Worm (Caenorhabditis elegans) whole organism, young adult: ENCODE results near the gene C40A11.3.

ENCODE experiments used
- F23B12.7 ChIP-seq: sonication (generic microtip); optimal IDR thresholded peaks from 2 replicates; lab custom pipeline; 2017; ENCODE audit warnings: missing genetic modification characterization, mild to moderate bottlenecking, missing compliant biosample characterization, antibody characterized with exemption, moderate library complexity; ENCODE audit not compliant: insufficient read depth
- aptf-3 ChIP-seq: fragments of 200-800 bp; sonication (Bioruptor generic); IDR thresholded peaks from 2 replicates; pipeline ENCODE4 v1.3.6; 2022; ENCODE audit warnings: missing genetic modification characterization, missing compliant biosample characterization
- attf-3 ChIP-seq: fragments of 200-800 bp; sonication (Bioruptor generic); conservative IDR thresholded peaks from 2 replicates; pipeline ENCODE4 v1.3.6; 2022; ENCODE audit warnings: missing genetic modification reagents, missing genetic modification characterization, missing compliant biosample characterization
- bed-2 ChIP-seq: fragments of 200-800 bp; sonication (Bioruptor generic); IDR thresholded peaks from 2 replicates; pipeline ENCODE4 v1.3.6; 2022; ENCODE audit warnings: missing genetic modification reagents, missing genetic modification characterization, missing compliant biosample characterization
- ceh-40 ChIP-seq: fragments of 200-800 bp; sonication (Bioruptor generic); IDR thresholded peaks from 2 replicates; pipeline ENCODE4 v1.3.6; 2022; ENCODE audit warnings: missing genetic modification characterization, missing compliant biosample characterization
- ekl-4 ChIP-seq: fragments of 200-800 bp; sonication (Bioruptor generic); IDR thresholded peaks from 2 replicates; pipeline ENCODE4 v1.3.6; 2022; ENCODE audit warnings: missing genetic modification reagents, missing genetic modification characterization, missing compliant biosample characterization
- hlh-26 ChIP-seq: fragments of 200-800 bp; sonication (Bioruptor generic); conservative IDR thresholded peaks from 2 replicates; pipeline ENCODE4 v1.3.6; 2022; ENCODE audit warnings: missing genetic modification reagents, missing genetic modification characterization, missing compliant biosample characterization
- madf-6 ChIP-seq: fragments of 200-800 bp; sonication (Bioruptor generic); IDR thresholded peaks from 2 replicates; pipeline ENCODE4 v1.3.6; 2022; ENCODE audit warnings: missing genetic modification reagents, missing genetic modification characterization, missing compliant biosample characterization
- pbrm-1 ChIP-seq: fragments of 200-800 bp; sonication (Bioruptor generic); IDR thresholded peaks from 2 replicates; pipeline ENCODE4 v1.3.6; 2022; ENCODE audit warnings: missing genetic modification reagents, missing genetic modification characterization, missing compliant biosample characterization
- snpc-3.4 ChIP-seq: sonication (generic microtip); optimal IDR thresholded peaks from 2 replicates; lab custom pipeline; 2017; ENCODE audit warnings: missing genetic modification characterization, mild to moderate bottlenecking, missing compliant biosample characterization, antibody characterized with exemption, moderate library complexity, missing genotype, missing genetic modification reagents
- ztf-22 ChIP-seq: fragments of 200-800 bp; sonication (Bioruptor generic); optimal IDR thresholded peaks from 2 replicates; lab custom pipeline; 2018; ENCODE audit warnings: mild to moderate bottlenecking, missing genetic modification characterization, moderate library complexity, missing compliant biosample characterization
- ztf-6 ChIP-seq: fragments of 200-800 bp; sonication (Bioruptor generic); IDR thresholded peaks from 2 replicates; pipeline ENCODE4 v1.3.6; 2022; ENCODE audit warnings: missing genetic modification reagents, missing genetic modification characterization, missing compliant biosample characterization

Gene C40A11.3

DNA sequence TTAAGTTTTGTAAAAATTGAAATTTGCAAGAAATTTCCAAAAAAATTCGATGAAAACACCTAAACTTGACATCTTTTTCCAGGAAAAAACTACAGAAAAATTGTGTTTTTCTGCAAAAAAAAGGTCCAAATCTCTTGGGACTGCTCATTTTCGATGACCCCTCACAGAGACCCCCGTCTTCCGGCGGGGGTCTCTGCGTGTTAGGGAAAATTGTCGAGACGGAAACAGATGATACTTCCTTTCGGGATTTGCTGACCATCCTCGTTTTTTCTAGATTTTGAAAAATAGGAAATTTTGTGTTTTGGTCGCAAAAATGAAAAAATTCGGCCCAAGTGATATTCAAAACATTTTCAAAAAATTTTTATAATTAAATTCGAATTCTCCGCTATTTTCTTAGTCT is 50.5 kb downstream of the C40A11.3 start:
- no peak for TF ChIP-seq ceh-40
- no peak for TF ChIP-seq ekl-4
- no peak for TF ChIP-seq pbrm-1 (GFP tag; lab: Robert Waterston, UW)
- no peak for TF ChIP-seq ztf-22 (GFP tag; lab: Kevin White, UChicago)
- TF ChIP-seq aptf-3 (GFP tag; lab: Robert Waterston, UW): no peak
- TF ChIP-seq F23B12.7: no peak
- no peak for TF ChIP-seq bed-2 (GFP tag; lab: Robert Waterston, UW)

DNA sequence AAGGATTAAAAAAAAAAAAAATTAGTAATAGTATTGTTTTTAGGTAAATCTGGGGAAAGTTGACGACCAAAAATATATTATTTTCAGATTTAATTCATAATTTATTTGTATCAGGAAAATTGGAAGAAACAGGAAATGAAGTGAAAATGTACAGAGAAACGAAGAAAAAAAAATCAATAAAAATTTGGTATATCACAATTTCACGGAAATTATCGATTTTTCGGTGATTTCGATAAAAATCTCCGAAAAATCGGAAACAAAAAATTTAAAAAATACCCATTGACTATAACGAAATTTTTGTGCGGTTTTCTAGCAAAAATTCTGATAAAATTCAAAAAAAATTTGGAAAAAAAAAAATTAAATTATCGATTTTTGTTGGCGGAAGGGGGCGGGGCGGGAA is 51.4 kb downstream of the C40A11.3 start:
- TF ChIP-seq hlh-26 (GFP tag; lab: Robert Waterston, UW) (no peak), madf-6 (GFP tag; lab: Robert Waterston, UW) (no peak), snpc-3.4 (tag; lab: Kevin White, UChicago) (no peak), attf-3 (GFP tag; lab: Robert Waterston, UW) (no peak), ztf-6 (GFP tag; lab: Robert Waterston, UW) (no peak)
- TF ChIP-seq, all 124 proteins: peak for 0
